Worm (Caenorhabditis elegans) whole organism, L2 larva: ENCODE data around the gene clc-32.

Experiments
- Y55F3AM.14 ChIP-seq: fragments of 200-800 bp; sonication (Bioruptor generic); optimal IDR thresholded peaks from 2 replicates; lab custom pipeline; 2018; ENCODE audit warnings: mild to moderate bottlenecking, missing genetic modification characterization, missing compliant biosample characterization
- alr-1 ChIP-seq: fragments of 150-350 bp; optimal IDR thresholded peaks from 2 replicates; lab custom pipeline; 2014; ENCODE audit warnings: missing biosample characterization, missing genetic modification characterization
- ama-1 ChIP-seq: fragments of 150-350 bp; optimal IDR thresholded peaks from 2 replicates; lab custom pipeline; 2018; ENCODE audit warnings: inconsistent platforms
- ceh-82 ChIP-seq: fragments of 150-350 bp; optimal IDR thresholded peaks from 2 replicates; lab custom pipeline; 2014; ENCODE audit warnings: missing biosample characterization, missing genetic modification characterization
- crh-2 ChIP-seq: sonication (generic microtip); optimal IDR thresholded peaks from 2 replicates; lab custom pipeline; 2017; ENCODE audit warnings: missing biosample characterization, missing genetic modification characterization
- dmd-4 ChIP-seq: sonication (generic microtip); optimal IDR thresholded peaks from 2 replicates; lab custom pipeline; 2017; ENCODE audit warnings: missing biosample characterization, missing genetic modification characterization
- egl-27 ChIP-seq: sonication (generic microtip); optimal IDR thresholded peaks from 3 replicates; lab custom pipeline; 2017; ENCODE audit warnings: missing biosample characterization, missing genetic modification reagents, missing genetic modification characterization
- mdl-1 ChIP-seq, 2 experiments: fragments of 150-350 bp in 1 of 2; sonication (generic microtip) in 1 of 2; optimal IDR thresholded peaks; 2 replicates each; lab custom pipeline; 2017; ENCODE audit warnings: missing biosample characterization in 2 of 2, missing genetic modification characterization in 2 of 2
- nhr-11 ChIP-seq: fragments of 150-350 bp; optimal IDR thresholded peaks from 2 replicates; lab custom pipeline; 2014; ENCODE audit warnings: missing biosample characterization, missing genetic modification characterization
- unc-62 ChIP-seq: fragments of 150-350 bp; optimal IDR thresholded peaks from 2 replicates; lab custom pipeline; 2014; ENCODE audit warnings: missing biosample characterization, missing genetic modification reagents, missing genetic modification characterization

DNA sequence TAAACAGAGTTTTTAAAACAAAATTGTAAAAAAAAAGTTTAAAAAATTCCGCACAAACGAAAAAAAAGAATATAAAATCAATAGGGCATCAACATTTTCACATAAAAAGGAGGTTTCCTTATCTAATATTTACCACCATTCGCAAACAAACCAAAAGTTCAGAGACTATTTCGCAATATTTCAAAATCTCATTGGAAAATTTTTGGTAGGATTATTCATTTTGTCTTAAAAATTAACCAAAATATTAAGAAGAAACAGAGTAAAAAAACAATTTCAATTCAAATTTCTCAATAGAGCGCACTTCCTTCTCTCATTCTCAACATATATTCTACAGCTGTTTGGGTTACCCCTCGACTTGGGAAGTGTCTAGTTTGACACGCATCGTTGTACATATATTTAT, 19.1 kb upstream of the clc-32 start:
- no peak for TF ChIP-seq crh-2 (tag; lab: Kevin White, UChicago)
- no peak for TF ChIP-seq egl-27 (tag; lab: Kevin White, UChicago)
- no peak for TF ChIP-seq nhr-11 (tag; lab: Kevin White, UChicago)
- no peak for TF ChIP-seq alr-1 (tag; lab: Kevin White, UChicago)
- TF ChIP-seq unc-62 (GFP tag; lab: Kevin White, UChicago) = no peak
- TF ChIP-seq Y55F3AM.14 (GFP tag; lab: Kevin White, UChicago) = no peak
- TF ChIP-seq ama-1 (lab: Kevin White, UChicago) = no peak
- TF ChIP-seq ceh-82 (tag; lab: Kevin White, UChicago) = no peak
- TF ChIP-seq mdl-1 (tag; optimal IDR thresholded peaks at IDR 0.05; lab: Kevin White, UChicago) = no peak
- no peak for TF ChIP-seq dmd-4
